Fruit fly (Drosophila melanogaster): ENCODE measurements around the gene CG7168.

Gene CG7168

DNA sequence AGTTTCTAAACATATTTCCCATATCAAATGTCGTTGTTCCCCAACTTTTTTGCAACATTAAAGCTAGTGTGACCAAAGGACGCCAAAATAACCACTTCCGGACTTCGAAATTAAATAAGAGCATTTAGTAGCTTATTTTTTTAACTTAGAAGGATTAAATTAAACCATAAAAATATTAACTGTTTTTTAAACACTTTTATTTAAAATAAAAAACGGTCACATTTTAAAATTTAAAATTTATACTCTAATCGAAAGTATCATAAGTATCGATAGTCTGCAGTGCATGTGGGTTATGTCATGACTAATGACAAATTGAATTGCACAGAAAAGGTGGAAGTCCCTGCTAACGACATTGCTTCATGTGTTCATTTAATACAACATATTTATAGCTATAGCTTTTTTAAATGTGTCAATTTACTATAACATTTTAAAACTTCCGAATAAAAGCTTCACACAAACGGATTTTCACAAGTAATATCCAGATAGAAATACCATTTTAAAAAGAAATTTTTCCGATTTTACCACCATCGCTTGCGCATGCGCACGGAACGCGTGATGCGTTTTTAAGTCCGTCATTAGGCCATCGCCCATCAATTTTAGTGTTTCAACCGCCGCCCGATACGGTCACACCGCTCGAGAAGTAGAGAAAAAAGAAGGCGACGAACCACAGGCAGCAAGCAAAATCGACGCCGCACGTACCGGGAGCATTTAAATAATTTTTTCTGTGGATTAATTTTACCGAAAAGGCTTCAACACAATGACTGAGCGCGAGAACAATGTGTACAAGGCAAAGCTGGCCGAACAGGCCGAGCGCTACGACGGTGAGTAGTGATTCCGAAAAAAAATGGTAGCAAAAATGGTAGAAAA is 16.4 kb upstream of the CG7168 start, which contains the start of the genes CG7156 and 14-3-3epsilon (continued):
- TF ChIP-seq CrebB (tag; optimal IDR thresholded peaks at IDR 0.05) (no peak), bowl (GFP tag; IDR thresholded peaks at IDR 0.05) (no peak), CG6689 (GFP tag; IDR thresholded peaks at IDR 0.05) (peak; percentile 33; the same call in 1 of the 2 replicates), CG4404 (GFP tag; IDR thresholded peaks at IDR 0.05) (no peak), Sox102F (GFP tag; optimal IDR thresholded peaks at IDR 0.05) (no peak), CG16863 (GFP tag; optimal IDR thresholded peaks at IDR 0.05) (peak; percentile 4), Taf1 (GFP tag; IDR thresholded peaks at IDR 0.05) (no peak), HLH4C (GFP tag; IDR thresholded peaks at IDR 0.05; ENCODE audit: partially characterized antibody) (no peak), Ssrp (tag; optimal IDR thresholded peaks at IDR 0.05) (no peak), CG33213 (GFP tag; optimal IDR thresholded peaks at IDR 0.05) (peak; percentile 49), CoRest (tag; optimal IDR thresholded peaks at IDR 0.05) (peak; percentile 66), CG13624 (GFP tag; optimal IDR thresholded peaks at IDR 0.05) (peak; percentile 9), CG7839 (tag; optimal IDR thresholded peaks at IDR 0.05) (no peak), HmgD (GFP tag; optimal IDR thresholded peaks at IDR 0.05) (no peak), inv (GFP tag; IDR thresholded peaks at IDR 0.05; ENCODE audit: partially characterized antibody) (peak; percentile 55), sqz (GFP tag; optimal IDR thresholded peaks at IDR 0.05) (peak; percentile 77), CG4424 (GFP tag; optimal IDR thresholded peaks at IDR 0.05) (peak; percentile 24), CG14014 (GFP tag; IDR thresholded peaks at IDR 0.05) (no peak), CG12299 (tag; optimal IDR thresholded peaks at IDR 0.05) (peak; percentile 43), CG12942 (GFP tag; optimal IDR thresholded peaks at IDR 0.05) (peak; percentile 16), Hr78 (GFP tag; optimal IDR thresholded peaks at IDR 0.05) (no peak), Bteb2 (GFP tag; optimal IDR thresholded peaks at IDR 0.05) (no peak), CG4730 (GFP tag; IDR thresholded peaks at IDR 0.05) (no peak), Asciz (GFP tag; optimal IDR thresholded peaks at IDR 0.05) (no peak), Xrp1 (GFP tag; IDR thresholded peaks at IDR 0.05) (peak; percentile 60), Hr3 (GFP tag; optimal IDR thresholded peaks at IDR 0.05) (peak; percentile 37), h (optimal IDR thresholded peaks at IDR 0.05) (no peak), slp2 (GFP tag; optimal IDR thresholded peaks at IDR 0.05) (no peak), eve (GFP tag; optimal IDR thresholded peaks at IDR 0.05) (no peak), CG7745 (tag; optimal IDR thresholded peaks at IDR 0.05) (no peak), CG16815 (GFP tag; optimal IDR thresholded peaks at IDR 0.05) (peak; percentile 9), CG17361 (GFP tag; IDR thresholded peaks at IDR 0.05) (peak; percentile 73; the same call in 2 of the 3 replicates), Lpt (GFP tag; optimal IDR thresholded peaks at IDR 0.05) (no peak), CG12104 (GFP tag; optimal IDR thresholded peaks at IDR 0.05) (peak; percentile 36), twi (tag; optimal IDR thresholded peaks at IDR 0.05) (peak; percentile 4), seq (GFP tag; IDR thresholded peaks at IDR 0.05) (peak; percentile 36; the same call in 1 of the 2 replicates), zen2 (GFP tag; IDR thresholded peaks at IDR 0.05; ENCODE audit: partially characterized antibody) (no peak), bcd (GFP tag; optimal IDR thresholded peaks at IDR 0.05) (peak; percentile 20), ac (GFP tag; optimal IDR thresholded peaks at IDR 0.05) (no peak), ems (GFP tag; optimal IDR thresholded peaks at IDR 0.05) (no peak), Bgb (GFP tag; IDR thresholded peaks at IDR 0.05; ENCODE audit: partially characterized antibody) (0 out of 2 replicates have a peak, but pooled peaks have one; percentile 51), zf30C (GFP tag; optimal IDR thresholded peaks at IDR 0.05) (no peak), Dek (tag; optimal IDR thresholded peaks at IDR 0.05) (no peak), CG15479 (GFP tag; optimal IDR thresholded peaks at IDR 0.05) (peak; percentile 60), CG4282 (GFP tag; optimal IDR thresholded peaks at IDR 0.05) (peak; percentile 9), hth (optimal IDR thresholded peaks at IDR 0.05) (no peak), Gug (GFP tag; IDR thresholded peaks at IDR 0.05) (no peak), pb (GFP tag; optimal IDR thresholded peaks at IDR 0.05) (no peak), unc-4 (GFP tag; IDR thresholded peaks at IDR 0.05; ENCODE audit: partially characterized antibody) (peak; percentile 45; the same call in 1 of the 2 replicates)

All from whole organism, embryonic.